Worm (Caenorhabditis elegans) whole organism, midembryonic: ENCODE results near the gene col-127.

ENCODE experiments used
- T22C8.4 ChIP-seq: fragments of 200-800 bp; sonication (Bioruptor generic); IDR thresholded peaks from 2 replicates; pipeline ENCODE4 v1.3.6; 2022; ENCODE audit warnings: missing genetic modification characterization, missing compliant biosample characterization
- cog-1 ChIP-seq: sonication (generic microtip); optimal IDR thresholded peaks from 2 replicates; lab custom pipeline; 2016; ENCODE audit warnings: missing genetic modification characterization, missing compliant biosample characterization
- flt-1 ChIP-seq: fragments of 200-800 bp; sonication (Bioruptor generic); IDR thresholded peaks from 2 replicates; pipeline ENCODE4 v1.3.6; 2022; ENCODE audit warnings: missing genetic modification characterization, missing compliant biosample characterization
- klf-2 ChIP-seq: fragments of 200-800 bp; sonication (Bioruptor generic); conservative IDR thresholded peaks from 2 replicates; pipeline ENCODE4 v1.3.6; 2022; ENCODE audit warnings: missing genetic modification reagents, missing genetic modification characterization, missing compliant biosample characterization
- med-1 ChIP-seq: sonication (generic microtip); optimal IDR thresholded peaks from 2 replicates; lab custom pipeline; 2017; ENCODE audit warnings: missing genetic modification characterization, mild to moderate bottlenecking, missing compliant biosample characterization, antibody characterized with exemption, missing genetic modification reagents; ENCODE audit not compliant: insufficient read depth
- ref-1 ChIP-seq: fragments of 200-800 bp; sonication (Bioruptor generic); conservative IDR thresholded peaks from 2 replicates; pipeline ENCODE4 v1.3.6; 2022; ENCODE audit warnings: missing genetic modification reagents, missing genetic modification characterization, missing compliant biosample characterization
- tab-1 ChIP-seq: fragments of 200-800 bp; sonication (Bioruptor generic); IDR thresholded peaks from 2 replicates; pipeline ENCODE4 v1.3.6; 2022; ENCODE audit warnings: missing genetic modification characterization, missing compliant biosample characterization
- ztf-23 ChIP-seq: fragments of 200-800 bp; sonication (Bioruptor generic); IDR thresholded peaks from 2 replicates; pipeline ENCODE4 v1.3.6; 2022; ENCODE audit warnings: missing genetic modification reagents, missing genetic modification characterization, missing compliant biosample characterization
- ztf-29 ChIP-seq: fragments of 200-800 bp; sonication (Bioruptor generic); IDR thresholded peaks from 2 replicates; pipeline ENCODE4 v1.3.6; 2022; ENCODE audit warnings: missing genetic modification reagents, missing genetic modification characterization, missing compliant biosample characterization

col-127 gene

DNA sequence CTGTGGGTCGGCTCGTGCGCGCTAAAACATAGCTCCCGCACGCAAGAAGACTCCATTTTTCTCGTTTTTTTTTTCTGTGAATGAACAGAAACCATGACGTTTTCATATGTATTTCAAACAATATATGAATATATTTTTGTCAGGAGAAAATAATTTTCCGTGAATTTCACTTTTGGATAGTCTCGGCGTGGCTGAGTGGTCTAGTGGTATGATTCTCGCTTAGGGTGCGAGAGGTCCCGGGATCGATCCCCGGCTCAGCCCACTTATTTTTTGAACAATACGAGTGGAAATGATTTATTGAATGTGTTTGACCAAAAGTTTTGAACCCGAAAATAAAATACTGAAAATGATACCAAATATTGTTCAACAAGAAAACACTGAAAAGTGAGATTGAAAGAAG, 34.6 kb downstream of the col-127 start:
- TF ChIP-seq klf-2 (GFP tag; lab: Robert Waterston, UW): no peak
- TF ChIP-seq ztf-29 (GFP tag; lab: Robert Waterston, UW): no peak
- no peak for TF ChIP-seq flt-1 (GFP tag; lab: Robert Waterston, UW)
- TF ChIP-seq ztf-23: no peak
- TF ChIP-seq ref-1 (GFP tag; lab: Robert Waterston, UW): no peak
- TF ChIP-seq cog-1 (tag; lab: Kevin White, UChicago): no peak
- no peak for TF ChIP-seq tab-1 (GFP tag; lab: Robert Waterston, UW)
- no peak for TF ChIP-seq med-1
- TF ChIP-seq T22C8.4 (GFP tag; lab: Robert Waterston, UW): no peak

DNA sequence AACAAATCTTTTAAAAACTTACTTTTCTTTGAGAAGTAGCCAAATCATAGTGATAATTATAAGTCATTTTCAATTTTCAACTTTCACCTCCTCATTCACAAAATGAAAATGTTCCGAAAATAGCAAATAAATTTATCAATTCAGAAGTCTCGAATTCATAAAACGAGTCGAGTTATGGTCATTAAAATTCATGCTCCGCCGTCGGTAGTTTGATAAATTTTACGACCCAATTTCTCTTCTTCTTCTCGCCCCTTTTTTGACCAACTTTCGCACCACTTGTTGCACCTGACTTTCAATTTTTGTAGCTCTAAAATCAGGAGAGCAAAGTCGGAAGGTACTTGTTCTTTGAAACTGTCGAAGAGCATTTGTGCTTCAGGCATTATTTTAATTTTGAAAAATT, 35.9 kb downstream of the col-127 start, which contains the start of gene best-7:
TSS of gene best-7 (minus strand) at position 239 of the 400 bp plus-strand sequence.
- TF ChIP-seq tab-1 (GFP tag; lab: Robert Waterston, UW) (no peak), T22C8.4 (GFP tag; lab: Robert Waterston, UW) (no peak), ztf-29 (GFP tag; lab: Robert Waterston, UW) (no peak), cog-1 (tag; lab: Kevin White, UChicago) (no peak), flt-1 (GFP tag; lab: Robert Waterston, UW) (no peak), klf-2 (GFP tag; lab: Robert Waterston, UW) (no peak), med-1 (no peak), ztf-23 (no peak), ref-1 (GFP tag; lab: Robert Waterston, UW) (no peak)

DNA sequence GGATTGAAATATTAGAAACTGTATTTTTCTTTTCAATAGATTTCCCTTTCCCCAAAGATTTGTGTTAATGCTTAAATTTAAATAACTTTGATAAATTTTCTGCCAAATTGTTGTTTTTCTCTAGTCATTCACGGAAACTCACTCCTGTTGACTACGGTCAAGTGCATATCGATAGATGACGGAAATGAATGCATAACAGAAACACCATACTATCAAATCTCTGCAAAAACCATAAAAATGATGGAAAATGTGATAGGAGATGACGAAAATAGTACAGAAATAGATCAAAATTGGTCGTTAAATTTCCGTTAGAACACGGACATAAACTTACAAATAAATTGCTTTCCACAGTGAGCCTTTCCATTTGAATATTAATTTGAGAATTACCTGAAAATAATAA, 37.0 kb downstream of the col-127 start:
- TF ChIP-seq tab-1 (GFP tag; lab: Robert Waterston, UW) (no peak), med-1 (no peak), ztf-23 (no peak), flt-1 (GFP tag; lab: Robert Waterston, UW) (no peak), T22C8.4 (GFP tag; lab: Robert Waterston, UW) (no peak), klf-2 (GFP tag; lab: Robert Waterston, UW) (no peak), ref-1 (GFP tag; lab: Robert Waterston, UW) (no peak), cog-1 (tag; lab: Kevin White, UChicago) (no peak), ztf-29 (GFP tag; lab: Robert Waterston, UW) (no peak)

DNA sequence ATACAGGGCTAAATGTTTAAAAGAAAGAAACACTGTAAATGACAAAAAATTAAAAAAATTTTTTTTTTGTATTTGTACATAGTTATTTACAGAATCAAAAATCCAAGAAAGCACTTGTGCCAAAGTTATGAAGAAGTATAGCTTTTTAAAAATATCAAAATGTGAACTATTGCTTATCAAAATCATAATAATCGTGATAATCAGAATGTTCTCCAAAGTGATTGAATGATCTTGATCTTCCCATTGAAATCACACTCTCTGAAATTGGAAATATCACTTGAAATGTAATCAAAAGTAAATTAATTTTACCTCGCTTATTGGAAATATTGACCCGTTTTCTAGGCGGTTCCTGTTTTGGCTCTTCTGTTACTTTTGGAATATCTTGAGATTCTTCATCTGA, 39.4 kb downstream of the col-127 start:
- no peak for TF ChIP-seq tab-1 (GFP tag; lab: Robert Waterston, UW)
- TF ChIP-seq ztf-23: no peak
- TF ChIP-seq flt-1 (GFP tag; lab: Robert Waterston, UW): no peak
- no peak for TF ChIP-seq ztf-29 (GFP tag; lab: Robert Waterston, UW)
- no peak for TF ChIP-seq ref-1 (GFP tag; lab: Robert Waterston, UW)
- TF ChIP-seq klf-2 (GFP tag; lab: Robert Waterston, UW): no peak
- no peak for TF ChIP-seq T22C8.4 (GFP tag; lab: Robert Waterston, UW)
- TF ChIP-seq cog-1 (tag; lab: Kevin White, UChicago): no peak
- TF ChIP-seq med-1: no peak

DNA sequence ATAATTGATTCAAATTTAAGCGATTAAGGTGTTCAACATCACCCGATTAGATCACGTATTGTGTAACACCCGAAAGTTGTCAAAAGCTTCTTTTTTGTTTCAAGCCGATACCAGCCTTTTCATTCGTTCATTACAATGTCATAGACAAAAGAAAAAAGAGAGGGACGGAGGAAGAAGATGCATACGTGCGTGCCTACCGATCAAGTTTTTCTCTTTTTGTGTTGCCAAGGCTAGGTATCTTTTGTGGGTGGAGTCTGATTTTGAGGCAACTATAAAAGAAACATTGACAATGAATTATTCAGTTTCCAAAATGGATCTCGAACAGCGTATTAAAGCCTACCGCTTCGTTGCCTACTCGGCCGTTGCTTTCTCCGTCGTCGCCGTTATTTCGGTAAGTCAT, 40.8 kb downstream of the col-127 start, which contains the start of gene col-125:
TSS of gene col-125 (plus strand) at position 301 of the 400 bp plus-strand sequence.
- TF ChIP-seq tab-1 (GFP tag; lab: Robert Waterston, UW) (no peak), klf-2 (GFP tag; lab: Robert Waterston, UW) (no peak), flt-1 (GFP tag; lab: Robert Waterston, UW) (no peak), ztf-23 (no peak), T22C8.4 (GFP tag; lab: Robert Waterston, UW) (no peak), ref-1 (GFP tag; lab: Robert Waterston, UW) (no peak), ztf-29 (GFP tag; lab: Robert Waterston, UW) (no peak), cog-1 (tag; lab: Kevin White, UChicago) (no peak), med-1 (no peak)

DNA sequence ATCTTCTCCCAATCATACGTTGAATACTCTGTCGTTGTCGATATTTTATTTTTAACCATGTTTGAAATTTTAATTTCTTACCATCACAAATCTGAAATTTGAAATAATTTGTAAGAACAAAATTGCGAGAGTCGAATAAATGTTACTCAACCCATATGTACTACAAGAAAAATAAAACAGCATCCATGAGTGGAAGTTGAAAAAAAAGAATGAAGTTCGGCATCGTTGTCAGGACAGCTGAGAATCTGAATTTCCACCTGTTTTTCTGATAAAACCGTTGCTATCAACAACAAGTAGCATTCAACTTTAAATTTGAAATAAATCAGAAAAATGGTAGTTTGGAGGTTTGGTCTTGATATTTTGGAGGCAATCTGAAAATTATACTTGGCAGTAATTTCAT, 42.1 kb downstream of the col-127 start, which contains the start of gene C29F4.3:
TSS of gene C29F4.3 (minus strand) at position 101 of the 400 bp plus-strand sequence.
- no peak for TF ChIP-seq ref-1 (GFP tag; lab: Robert Waterston, UW)
- no peak for TF ChIP-seq ztf-23
- TF ChIP-seq klf-2 (GFP tag; lab: Robert Waterston, UW): no peak
- TF ChIP-seq ztf-29 (GFP tag; lab: Robert Waterston, UW): no peak
- TF ChIP-seq flt-1 (GFP tag; lab: Robert Waterston, UW): no peak
- no peak for TF ChIP-seq tab-1 (GFP tag; lab: Robert Waterston, UW)

DNA sequence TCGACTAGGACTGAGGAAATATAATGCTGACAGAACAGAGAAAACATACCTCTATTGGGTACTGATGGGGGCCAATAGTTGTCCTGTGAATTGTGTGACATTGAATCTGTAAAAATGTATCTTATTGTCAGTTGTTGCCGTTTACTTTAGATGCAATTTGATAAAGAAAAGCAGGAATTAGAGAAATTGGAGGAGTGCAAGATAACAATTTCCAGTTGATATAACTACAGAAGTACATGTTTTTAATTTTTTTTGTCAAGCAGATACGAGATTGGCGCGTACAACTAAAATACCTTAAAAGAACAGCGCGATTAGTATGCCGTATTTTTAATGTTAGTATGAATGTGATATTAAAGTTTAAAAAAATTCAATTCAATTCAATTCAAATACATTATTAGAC, 48.0 kb downstream of the col-127 start, which contains the start of gene zip-6:
TSS of gene zip-6 (minus strand) at position 101 of the 400 bp plus-strand sequence.
- TF ChIP-seq ztf-23 (no peak), med-1 (no peak), klf-2 (GFP tag; lab: Robert Waterston, UW) (no peak), tab-1 (GFP tag; lab: Robert Waterston, UW) (no peak), cog-1 (tag; lab: Kevin White, UChicago) (no peak), ztf-29 (GFP tag; lab: Robert Waterston, UW) (no peak), T22C8.4 (GFP tag; lab: Robert Waterston, UW) (no peak), ref-1 (GFP tag; lab: Robert Waterston, UW) (no peak), flt-1 (GFP tag; lab: Robert Waterston, UW) (no peak)
